Fruit fly (Drosophila melanogaster) whole organism, embryonic: ENCODE results near the gene Hpd.
A peak's percentile ranks its signal among the peaks of the same experiment; 100 is the strongest.

Experiments
- Blimp-1 ChIP-seq: fragments of 200-800 bp; sonication (Bioruptor generic); optimal IDR thresholded peaks from 3 replicates; lab custom pipeline; 2018; ENCODE audit warnings: missing biosample characterization, missing genetic modification characterization, mild to moderate bottlenecking, moderate library complexity, missing genetic modification reagents
- CG1024 ChIP-seq: fragments of 200-800 bp; sonication (Bioruptor generic); IDR thresholded peaks from 2 replicates; pipeline ENCODE4 v1.3.6; 2022; ENCODE audit warnings: missing biosample characterization, missing genetic modification characterization
- CG10431 ChIP-seq: fragments of 200-800 bp; sonication (Bioruptor generic); optimal IDR thresholded peaks from 3 replicates; lab custom pipeline; 2018; ENCODE audit warnings: missing biosample characterization, mild to moderate bottlenecking, missing genetic modification characterization
- CG15269 ChIP-seq: fragments of 200-800 bp; sonication (Bioruptor generic); optimal IDR thresholded peaks from 2 replicates; lab custom pipeline; 2018; ENCODE audit warnings: missing biosample characterization, mild to moderate bottlenecking, missing genetic modification characterization, moderate library complexity
- CG1529 ChIP-seq: fragments of 200-800 bp; sonication (Bioruptor generic); optimal IDR thresholded peaks from 3 replicates; lab custom pipeline; 2018; ENCODE audit warnings: missing biosample characterization, missing genetic modification characterization
- CG17186 ChIP-seq: fragments of 200-800 bp; sonication (Bioruptor generic); optimal IDR thresholded peaks from 3 replicates; lab custom pipeline; 2017; ENCODE audit warnings: missing biosample characterization, missing genetic modification reagents, missing genetic modification characterization
- CG17612 ChIP-seq: fragments of 200-800 bp; sonication (Bioruptor generic); IDR thresholded peaks from 2 replicates; pipeline ENCODE4 v1.3.6; 2022; ENCODE audit warnings: missing biosample characterization, missing genetic modification characterization
- CG17829 ChIP-seq: fragments of 200-800 bp; optimal IDR thresholded peaks from 2 replicates; lab custom pipeline; 2019; ENCODE audit warnings: missing biosample characterization, mild to moderate bottlenecking, missing genetic modification characterization, moderate library complexity
- CG18262 ChIP-seq: fragments of 200-800 bp; optimal IDR thresholded peaks from 3 replicates; lab custom pipeline; 2019; ENCODE audit warnings: missing biosample characterization, mild to moderate bottlenecking, missing genetic modification characterization, moderate library complexity
- CG1832 ChIP-seq: fragments of 200-800 bp; sonication (Bioruptor generic); optimal IDR thresholded peaks from 2 replicates; lab custom pipeline; 2017; ENCODE audit warnings: missing biosample characterization, mild to moderate bottlenecking, missing genetic modification characterization, inconsistent platforms
- CG18599 ChIP-seq: fragments of 200-800 bp; sonication (Bioruptor generic); optimal IDR thresholded peaks from 3 replicates; lab custom pipeline; 2017; ENCODE audit warnings: missing biosample characterization, missing genetic modification characterization, mild to moderate bottlenecking, moderate library complexity, missing genetic modification reagents
- CG2129 ChIP-seq: fragments of 200-800 bp; sonication (Bioruptor generic); IDR thresholded peaks from 2 replicates; pipeline ENCODE4 v1.3.6; 2022; ENCODE audit warnings: missing biosample characterization, missing genetic modification characterization; ENCODE audit not compliant: partially characterized antibody
- CG2875 ChIP-seq: fragments of 200-800 bp; sonication (Bioruptor generic); optimal IDR thresholded peaks from 2 replicates; lab custom pipeline; 2017; ENCODE audit warnings: missing biosample characterization, mild to moderate bottlenecking, missing genetic modification characterization, missing genetic modification reagents
- CG30431 ChIP-seq: fragments of 200-800 bp; sonication (Bioruptor generic); optimal IDR thresholded peaks from 2 replicates; lab custom pipeline; 2017; ENCODE audit warnings: missing biosample characterization, missing genetic modification characterization
- CG3065 ChIP-seq: fragments of 200-800 bp; sonication (Bioruptor generic); optimal IDR thresholded peaks from 2 replicates; lab custom pipeline; 2016; ENCODE audit warnings: missing biosample characterization, missing genetic modification characterization
- CG3726 ChIP-seq: fragments of 200-800 bp; sonication (Bioruptor generic); IDR thresholded peaks from 3 replicates; pipeline ENCODE4, ENCODE4 v1.3.6; 2022; ENCODE audit warnings: missing biosample characterization, missing genetic modification characterization
- CG4820 ChIP-seq: fragments of 200-800 bp; sonication (Bioruptor generic); optimal IDR thresholded peaks from 3 replicates; lab custom pipeline; 2016; ENCODE audit warnings: missing biosample characterization, missing genetic modification characterization
- CG6272 ChIP-seq: fragments of 200-800 bp; sonication (Bioruptor generic); IDR thresholded peaks from 2 replicates; pipeline ENCODE4 v1.3.6; 2022; ENCODE audit warnings: missing biosample characterization, missing genetic modification characterization
- CG6854 ChIP-seq: fragments of 200-800 bp; sonication (Bioruptor generic); optimal IDR thresholded peaks from 3 replicates; lab custom pipeline; 2017; ENCODE audit warnings: missing biosample characterization, mild to moderate bottlenecking, missing genetic modification characterization
- CG7271 ChIP-seq: fragments of 200-800 bp; sonication (Bioruptor generic); optimal IDR thresholded peaks from 2 replicates; lab custom pipeline; 2018; ENCODE audit warnings: missing biosample characterization, mild to moderate bottlenecking, missing genetic modification characterization, moderate library complexity
- CG7786 ChIP-seq: fragments of 200-800 bp; sonication (Bioruptor generic); optimal IDR thresholded peaks from 2 replicates; lab custom pipeline; 2016; ENCODE audit warnings: missing biosample characterization, missing genetic modification characterization
- CTCF ChIP-seq: fragments of 200-800 bp; sonication (Bioruptor generic); optimal IDR thresholded peaks from 2 replicates; lab custom pipeline; 2017; ENCODE audit warnings: missing biosample characterization, mild to moderate bottlenecking, missing genetic modification characterization, moderate library complexity
- Elba2 ChIP-seq: fragments of 200-800 bp; sonication (Bioruptor generic); optimal IDR thresholded peaks from 3 replicates; lab custom pipeline; 2016; ENCODE audit warnings: missing biosample characterization, missing genetic modification characterization
- Gsc ChIP-seq: fragments of 200-800 bp; sonication (Bioruptor generic); IDR thresholded peaks from 2 replicates; pipeline ENCODE4 v1.3.6; 2022; ENCODE audit warnings: missing biosample characterization, missing genetic modification characterization
- Hmr ChIP-seq: fragments of 200-800 bp; sonication (Bioruptor generic); optimal IDR thresholded peaks from 3 replicates; lab custom pipeline; 2017; ENCODE audit warnings: mild to moderate bottlenecking, missing biosample characterization, missing genetic modification reagents, missing genetic modification characterization
- Jarid2 ChIP-seq: fragments of 200-800 bp; sonication (Bioruptor generic); optimal IDR thresholded peaks from 3 replicates; lab custom pipeline; 2017; ENCODE audit warnings: mild to moderate bottlenecking, missing biosample characterization, missing genetic modification reagents, missing genetic modification characterization
- MBD-R2 ChIP-seq: fragments of 200-800 bp; sonication (Bioruptor generic); IDR thresholded peaks from 2 replicates; pipeline ENCODE4 v1.3.6; 2022; ENCODE audit warnings: missing biosample characterization, missing genetic modification characterization
- Mrtf ChIP-seq: fragments of 200-800 bp; sonication (Bioruptor generic); IDR thresholded peaks from 3 replicates; pipeline ENCODE4 v1.3.6; 2022; ENCODE audit warnings: missing biosample characterization, missing genetic modification characterization
- NC2β ChIP-seq: fragments of 200-800 bp; sonication (Bioruptor generic); optimal IDR thresholded peaks from 2 replicates; lab custom pipeline; 2016; ENCODE audit warnings: missing biosample characterization, missing genetic modification characterization
- Nf-YA ChIP-seq: fragments of 200-800 bp; sonication (Bioruptor generic); IDR thresholded peaks from 2 replicates; pipeline ENCODE4 v1.3.6; 2022; ENCODE audit warnings: missing biosample characterization, missing genetic modification characterization
- Sry-β ChIP-seq: fragments of 200-800 bp; sonication (Bioruptor generic); optimal IDR thresholded peaks from 2 replicates; lab custom pipeline; 2018; ENCODE audit warnings: missing biosample characterization, mild to moderate bottlenecking, missing genetic modification characterization, moderate library complexity
- Ssrp ChIP-seq: fragments of 200-800 bp; sonication (Bioruptor generic); optimal IDR thresholded peaks from 2 replicates; lab custom pipeline; 2018; ENCODE audit warnings: missing biosample characterization, mild to moderate bottlenecking, missing genetic modification characterization, moderate library complexity
- YL-1 ChIP-seq: fragments of 200-800 bp; sonication (Bioruptor generic); optimal IDR thresholded peaks from 3 replicates; lab custom pipeline; 2017; ENCODE audit warnings: missing biosample characterization, mild to moderate bottlenecking, missing genetic modification characterization
- ac ChIP-seq: fragments of 200-800 bp; sonication (Bioruptor generic); optimal IDR thresholded peaks from 3 replicates; lab custom pipeline; 2017; ENCODE audit warnings: missing biosample characterization, mild to moderate bottlenecking, missing genetic modification characterization
- emc ChIP-seq: fragments of 200-800 bp; sonication (Bioruptor generic); optimal IDR thresholded peaks from 2 replicates; lab custom pipeline; 2016; ENCODE audit warnings: missing biosample characterization, missing genetic modification characterization
- en ChIP-seq: fragments of 200-800 bp; sonication (Bioruptor generic); optimal IDR thresholded peaks from 2 replicates; lab custom pipeline; 2016; ENCODE audit warnings: missing biosample characterization, missing genetic modification characterization
- eve ChIP-seq, 2 experiments: fragments of >200 bp; optimal IDR thresholded peaks; 2 replicates each; lab custom pipeline; 2017; ENCODE audit warnings: missing biosample characterization in 2 of 2, missing genetic modification characterization in 2 of 2
- exex ChIP-seq: fragments of 200-800 bp; sonication (Bioruptor generic); optimal IDR thresholded peaks from 4 replicates; lab custom pipeline; 2018; ENCODE audit warnings: missing biosample characterization, mild to moderate bottlenecking, missing genetic modification characterization, moderate library complexity
- gsb ChIP-seq: fragments of 200-800 bp; sonication (Bioruptor generic); IDR thresholded peaks from 2 replicates; pipeline ENCODE4 v1.3.6; 2022; ENCODE audit warnings: missing biosample characterization, missing genetic modification characterization
- h ChIP-seq: fragments of >200 bp; optimal IDR thresholded peaks from 2 replicates; lab custom pipeline; 2017
- lab ChIP-seq: fragments of 200-800 bp; sonication (Bioruptor generic); optimal IDR thresholded peaks from 3 replicates; lab custom pipeline; 2017; ENCODE audit warnings: missing biosample characterization, missing genetic modification characterization, mild to moderate bottlenecking, moderate library complexity, missing genetic modification reagents
- lola ChIP-seq, 3 experiments: fragments of >200 bp in 2 of 3; fragments of 200-800 bp in 1 of 3; sonication (Bioruptor generic) in 1 of 3; optimal IDR thresholded peaks; 2 replicates each; lab custom pipeline; 2017 to 2019; ENCODE audit warnings: missing biosample characterization in 3 of 3, missing genetic modification characterization in 3 of 3, mild to moderate bottlenecking in 1 of 3, moderate library complexity in 1 of 3
- nerfin-1 ChIP-seq: fragments of 200-800 bp; sonication (Bioruptor generic); optimal IDR thresholded peaks from 3 replicates; lab custom pipeline; 2019; ENCODE audit warnings: missing biosample characterization, mild to moderate bottlenecking, missing genetic modification characterization, moderate library complexity
- nerfin-2 ChIP-seq: fragments of 200-800 bp; sonication (Bioruptor generic); IDR thresholded peaks from 2 replicates; pipeline ENCODE4 v1.3.6; 2022; ENCODE audit warnings: missing biosample characterization, missing genetic modification characterization; ENCODE audit not compliant: partially characterized antibody
- otp ChIP-seq: fragments of 200-800 bp; sonication (Bioruptor generic); IDR thresholded peaks from 3 replicates; pipeline ENCODE4, ENCODE4 v1.3.6; 2022; ENCODE audit warnings: missing biosample characterization, missing genetic modification characterization
- pfk ChIP-seq: fragments of 200-800 bp; sonication (Bioruptor generic); optimal IDR thresholded peaks from 2 replicates; lab custom pipeline; 2018; ENCODE audit warnings: missing biosample characterization, mild to moderate bottlenecking, missing genetic modification characterization, moderate library complexity
- sim ChIP-seq: fragments of 200-800 bp; sonication (Bioruptor generic); IDR thresholded peaks from 2 replicates; pipeline ENCODE4 v1.3.6; 2022; ENCODE audit warnings: missing biosample characterization, missing genetic modification characterization
- sisA ChIP-seq: fragments of 200-800 bp; sonication (Bioruptor generic); IDR thresholded peaks from 2 replicates; pipeline ENCODE4 v1.3.6; 2022; ENCODE audit warnings: missing biosample characterization, missing genetic modification characterization
- unc-4 ChIP-seq: fragments of 200-800 bp; sonication (Bioruptor generic); IDR thresholded peaks from 2 replicates; pipeline ENCODE4 v1.3.6; 2022; ENCODE audit warnings: missing biosample characterization, missing genetic modification characterization; ENCODE audit not compliant: partially characterized antibody
- zfh2 ChIP-seq: fragments of 200-800 bp; sonication (Bioruptor generic); optimal IDR thresholded peaks from 2 replicates; lab custom pipeline; 2016; ENCODE audit warnings: missing biosample characterization, missing genetic modification characterization

Hpd gene

dm6 chr3L:20444815-20445519 is 5.3 kb upstream of the Hpd start (continued):
- TF ChIP-seq Blimp-1 (GFP tag; lab: Kevin White, UChicago) (peak; percentile 85), CG6272 (GFP tag; lab: Robert Waterston, UW) (peak; percentile 79), CTCF (GFP tag; lab: Kevin White, UChicago) (peak; percentile 28), MBD-R2 (GFP tag; lab: Robert Waterston, UW) (peak; percentile 80), CG7271 (peak; percentile 71), sisA (GFP tag; lab: Robert Waterston, UW) (peak; percentile 89), otp (GFP tag; lab: Robert Waterston, UW) (peak; percentile 84), Mrtf (GFP tag; lab: Robert Waterston, UW) (peak; percentile 84), gsb (peak; percentile 85), Jarid2 (peak; percentile 65), Hmr (peak; percentile 84), CG6854 (GFP tag; lab: Kevin White, UChicago) (peak; percentile 62), Nf-YA (GFP tag; lab: Robert Waterston, UW) (peak; percentile 89), CG18262 (tag; lab: Kevin White, UChicago) (peak; percentile 88), CG4820 (peak; percentile 80), en (no peak), Sry-β (GFP tag; lab: Kevin White, UChicago) (no peak), zfh2 (GFP tag; lab: Kevin White, UChicago) (peak; percentile 34), CG7786 (GFP tag; lab: Kevin White, UChicago) (no peak), CG1529 (GFP tag; lab: Kevin White, UChicago) (peak; percentile 68), CG30431 (GFP tag; lab: Kevin White, UChicago) (peak; percentile 65), unc-4 (GFP tag; lab: Robert Waterston, UW) (no peak), NC2β (peak; percentile 26), lola (GFP tag; optimal IDR thresholded peaks at IDR 0.05; lab: Kevin White, UChicago) (peak in 1 of 3 experiments; percentile 60), CG1832 (GFP tag; lab: Kevin White, UChicago) (no peak), sim (GFP tag; lab: Robert Waterston, UW) (peak; percentile 86), CG2129 (GFP tag; lab: Robert Waterston, UW) (no peak), nerfin-2 (no peak), CG15269 (peak; percentile 89), YL-1 (GFP tag; lab: Kevin White, UChicago) (peak; percentile 34), lab (peak; percentile 92), emc (GFP tag; lab: Kevin White, UChicago) (no peak), CG3726 (peak; percentile 74; the same call in 1 of the 3 replicates), ac (GFP tag; lab: Kevin White, UChicago) (no peak), CG17612 (GFP tag; lab: Robert Waterston, UW) (peak; percentile 74), Gsc (GFP tag; lab: Robert Waterston, UW) (no peak; the same call in 1 of the 2 replicates), nerfin-1 (tag; lab: Kevin White, UChicago) (peak; percentile 68), pfk (GFP tag; lab: Kevin White, UChicago) (no peak), CG1024 (peak; percentile 89), CG17186 (GFP tag; lab: Kevin White, UChicago) (peak; percentile 32), CG2875 (GFP tag; lab: Kevin White, UChicago) (peak; percentile 83), CG18599 (GFP tag; lab: Kevin White, UChicago) (peak; percentile 87), h (no peak), CG17829 (tag; lab: Kevin White, UChicago) (peak; percentile 85), eve (GFP tag; optimal IDR thresholded peaks at IDR 0.05; lab: Kevin White, UChicago) (peak in 1 of 2 experiments; percentile 62), Ssrp (peak; percentile 82), CG3065 (peak; percentile 43), CG10431 (GFP tag; lab: Kevin White, UChicago) (no peak), exex (tag; lab: Kevin White, UChicago) (peak; percentile 17), Elba2 (GFP tag; lab: Kevin White, UChicago) (peak; percentile 32)
